Worm (Caenorhabditis elegans): Measurements from ENCODE around the gene C07A9.5.

C07A9.5 gene

DNA sequence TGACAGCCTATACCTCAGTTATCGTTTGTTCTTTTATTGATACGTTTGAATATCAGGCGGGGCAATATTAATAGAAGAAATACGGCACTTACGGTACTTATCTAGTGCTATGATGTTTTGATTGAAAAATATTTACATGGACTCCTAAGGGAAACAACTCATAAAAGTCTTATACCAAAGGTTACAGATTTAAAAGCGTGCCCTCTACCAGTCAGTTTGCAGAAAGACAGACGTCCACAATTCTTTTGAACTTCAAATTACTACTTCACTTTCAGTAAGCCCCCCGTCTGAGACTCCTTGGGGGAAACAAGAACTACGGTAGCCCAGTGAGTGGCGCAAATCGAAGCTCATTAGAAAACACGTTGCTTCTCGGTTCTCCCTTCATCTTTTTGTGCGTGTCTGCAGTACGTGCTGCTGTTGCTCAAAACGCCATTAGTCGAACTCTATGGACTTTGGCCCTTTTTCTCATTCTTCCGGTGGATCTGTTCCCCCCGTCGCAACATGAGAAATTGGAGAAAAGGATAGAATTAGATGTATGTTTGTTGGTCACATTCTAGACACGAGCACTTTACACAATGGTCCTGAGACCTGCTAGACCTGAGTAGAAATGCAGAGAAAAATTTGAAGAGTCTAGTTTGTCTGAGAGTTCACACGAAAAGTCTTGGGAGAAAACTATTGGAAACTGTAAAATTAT, 20.2 kb downstream of the C07A9.5 start:
- TF ChIP-seq tbx-2 (tag; optimal IDR thresholded peaks at IDR 0.05), result no peak
- no peak for TF ChIP-seq elt-3 (tag; optimal IDR thresholded peaks at IDR 0.05)
- no peak for TF ChIP-seq nhr-90 (tag; optimal IDR thresholded peaks at IDR 0.05; ENCODE audit: poor library complexity)
- TF ChIP-seq snpc-4 (tag; optimal IDR thresholded peaks at IDR 0.05), result no peak
- TF ChIP-seq egl-27 (tag; optimal IDR thresholded peaks at IDR 0.05), result no peak
- no peak for TF ChIP-seq nhr-12 (tag; optimal IDR thresholded peaks at IDR 0.05)
- peak; percentile 1 for TF ChIP-seq mep-1 (tag; optimal IDR thresholded peaks at IDR 0.05)
- no peak for TF ChIP-seq ceh-90 (tag; optimal IDR thresholded peaks at IDR 0.05)
- peak; percentile 54 for TF ChIP-seq nhr-71 (tag; optimal IDR thresholded peaks at IDR 0.05)
- no peak for TF ChIP-seq pag-3 (tag; optimal IDR thresholded peaks at IDR 0.05; ENCODE audit: borderline replicate concordance, insufficient read depth)
- peak; percentile 62 for TF ChIP-seq rnt-1 (tag; optimal IDR thresholded peaks at IDR 0.05)
- peak; percentile 40 for TF ChIP-seq nhr-19 (GFP tag; conservative IDR thresholded peaks at IDR 0.05)
- no peak for TF ChIP-seq mef-2 (tag; optimal IDR thresholded peaks at IDR 0.05)
- TF ChIP-seq jun-1 (tag; optimal IDR thresholded peaks at IDR 0.05), result no peak
- no peak for TF ChIP-seq fkh-4 (tag; optimal IDR thresholded peaks at IDR 0.05; ENCODE audit: borderline replicate concordance)
- no peak for TF ChIP-seq unc-86 (tag; optimal IDR thresholded peaks at IDR 0.05)
- no peak for TF ChIP-seq sptf-1 (tag; optimal IDR thresholded peaks at IDR 0.05)
- no peak for TF ChIP-seq pqm-1 (tag; optimal IDR thresholded peaks at IDR 0.05)
- no peak for TF ChIP-seq nhr-47 (tag; optimal IDR thresholded peaks at IDR 0.05)
- no peak for TF ChIP-seq dsc-1 (tag; optimal IDR thresholded peaks at IDR 0.05)
- no peak for TF ChIP-seq ama-1 (optimal IDR thresholded peaks at IDR 0.05)
- peak; percentile 70 for TF ChIP-seq nhr-20 (tag; optimal IDR thresholded peaks at IDR 0.05)
- peak; percentile 48 for TF ChIP-seq nhr-85 (tag)
- TF ChIP-seq efl-3 (GFP tag; optimal IDR thresholded peaks at IDR 0.05), result no peak
- no peak for TF ChIP-seq zip-4 (GFP tag; optimal IDR thresholded peaks at IDR 0.05)
- no peak for TF ChIP-seq efl-1 (optimal IDR thresholded peaks at IDR 0.05)
- TF ChIP-seq efl-1 (GFP tag; optimal IDR thresholded peaks at IDR 0.05 in 1 of 2), result no peak
- TF ChIP-seq unc-62 (GFP tag; optimal IDR thresholded peaks at IDR 0.05), result no peak
- no peak for TF ChIP-seq tlp-1 (tag; optimal IDR thresholded peaks at IDR 0.05)
- TF ChIP-seq ceh-82 (tag; optimal IDR thresholded peaks at IDR 0.05), result no peak
- TF ChIP-seq grh-1 (GFP tag; IDR thresholded peaks at IDR 0.05), result no peak
- peak; percentile 68 for TF ChIP-seq lin-14 (GFP tag; optimal IDR thresholded peaks at IDR 0.05)
- no peak for TF ChIP-seq lin-35 (GFP tag; optimal IDR thresholded peaks at IDR 0.05)
- TF ChIP-seq alr-1 (tag; optimal IDR thresholded peaks at IDR 0.05; ENCODE audit: borderline replicate concordance), result no peak
- TF ChIP-seq mab-9 (GFP tag; IDR thresholded peaks at IDR 0.05), result no peak
- TF ChIP-seq isw-1 (GFP tag; IDR thresholded peaks at IDR 0.05), result no peak
- TF ChIP-seq lin-15B (tag; optimal IDR thresholded peaks at IDR 0.05), result no peak

DNA sequence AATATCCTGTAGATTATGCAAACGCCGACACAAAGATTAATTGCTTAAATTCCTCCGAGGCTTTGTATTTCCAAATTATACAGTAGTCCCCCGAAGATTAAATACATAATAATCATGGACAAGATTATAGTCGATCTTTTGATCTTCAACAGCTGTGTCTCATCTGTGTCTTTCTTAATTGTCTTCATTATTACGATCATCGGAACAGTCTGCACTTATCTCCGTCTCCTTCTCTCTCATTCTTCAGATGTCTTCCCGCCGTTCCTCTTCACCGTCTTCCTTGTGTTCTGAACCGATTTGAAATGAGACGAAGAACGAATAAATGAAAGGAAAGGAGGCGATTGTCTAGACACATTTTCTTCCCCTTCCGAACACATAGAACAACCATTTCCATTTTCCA, 21.5 kb downstream of the C07A9.5 start:
- TF ChIP-seq C16A3.4 (tag; optimal IDR thresholded peaks at IDR 0.05) (no peak), sox-4 (tag; optimal IDR thresholded peaks at IDR 0.05) (no peak), nhr-20 (tag; optimal IDR thresholded peaks at IDR 0.05) (peak; percentile 24), elt-3 (tag; optimal IDR thresholded peaks at IDR 0.05) (no peak), nhr-85 (tag) (peak; percentile 39), dsc-1 (tag; optimal IDR thresholded peaks at IDR 0.05) (peak; percentile 28), snu-23 (GFP tag; optimal IDR thresholded peaks at IDR 0.05) (no peak), skn-1 (tag; optimal IDR thresholded peaks at IDR 0.05) (no peak), lin-14 (GFP tag; optimal IDR thresholded peaks at IDR 0.05) (peak; percentile 30), nhr-19 (GFP tag; conservative IDR thresholded peaks at IDR 0.05) (peak; percentile 56), unc-62 (GFP tag; optimal IDR thresholded peaks at IDR 0.05) (no peak), efl-1 (optimal IDR thresholded peaks at IDR 0.05) (no peak), efl-1 (GFP tag; optimal IDR thresholded peaks at IDR 0.05 in 1 of 2) (peak in 1 of 2 experiments; percentile 38)

Measured in whole organism, L1 larva.